Fruit fly (Drosophila melanogaster) Kc167 (cell line): ENCODE data around the gene cic.

Experiments
- h ChIP-seq: fragments of >200 bp; optimal IDR thresholded peaks from 3 replicates; lab custom pipeline; 2018; ENCODE audit warnings: missing external identifiers
- insv ChIP-seq: fragments of >200 bp; optimal IDR thresholded peaks from 3 replicates; lab custom pipeline; 2018; ENCODE audit warnings: missing external identifiers
- psq ChIP-seq: fragments of >200 bp; optimal IDR thresholded peaks from 2 replicates; lab custom pipeline; 2017; ENCODE audit warnings: missing external identifiers

DNA sequence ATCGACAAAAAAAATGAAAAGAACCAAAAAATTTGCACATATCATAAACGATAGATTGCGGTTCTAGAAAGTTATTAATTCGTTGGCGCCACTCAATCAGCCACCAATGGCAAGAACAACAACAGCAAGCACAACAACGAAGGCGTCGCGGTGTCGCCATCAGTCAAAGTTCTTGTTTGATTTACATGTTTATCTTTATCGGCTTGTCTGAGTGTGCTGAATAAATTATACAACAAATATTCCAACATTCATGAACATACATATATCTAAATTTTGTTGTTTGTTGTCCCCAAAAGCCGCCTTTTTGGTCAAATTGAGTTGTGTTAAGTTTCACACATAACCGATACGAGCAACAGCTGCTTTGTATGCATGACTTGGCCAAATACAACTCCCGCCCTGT is 21.0 kb downstream of the cic start:
- no peak for TF ChIP-seq insv (lab: Kevin White, UChicago)
- TF ChIP-seq h (lab: Kevin White, UChicago): no peak
- TF ChIP-seq psq (lab: Kevin White, UChicago): no peak
